Worm (Caenorhabditis elegans) whole organism, L2 larva: ENCODE measurements around the gene F42A10.5.

Experiments used
- lin-11 ChIP-seq: fragments of 150-350 bp; sonication (generic microtip); optimal IDR thresholded peaks from 2 replicates; lab custom pipeline; 2014; ENCODE audit warnings: missing biosample characterization, missing genetic modification characterization, inconsistent platforms, mixed read lengths
- lin-13 ChIP-seq: fragments of 150-350 bp; optimal IDR thresholded peaks from 2 replicates; lab custom pipeline; 2014; ENCODE audit warnings: missing biosample characterization, missing genetic modification reagents, missing genetic modification characterization
- mdl-1 ChIP-seq, 2 experiments: fragments of 150-350 bp in 1 of 2; sonication (generic microtip) in 1 of 2; optimal IDR thresholded peaks; 2 replicates each; lab custom pipeline; 2017; ENCODE audit warnings: missing biosample characterization in 2 of 2, missing genetic modification characterization in 2 of 2
- sma-9 ChIP-seq, 2 experiments: fragments of 150-350 bp in 1 of 2; sonication (generic microtip) in 1 of 2; optimal IDR thresholded peaks; 2 replicates each; lab custom pipeline; 2014 to 2016; ENCODE audit warnings: missing genetic modification characterization in 2 of 2, mild to moderate bottlenecking in 1 of 2, missing biosample characterization in 1 of 2, missing compliant biosample characterization in 1 of 2, missing genetic modification reagents in 1 of 2, moderate library complexity in 1 of 2

ce11 chrIII:6157708-6158321 lies 15.5 kb downstream of the F42A10.5 start, which contains the start of gene anmt-2:
- TF ChIP-seq lin-13 (GFP tag; lab: Kevin White, UChicago) = no peak
- no peak for TF ChIP-seq mdl-1 (tag; optimal IDR thresholded peaks at IDR 0.05; lab: Kevin White, UChicago)
- peak; percentile 71 for TF ChIP-seq sma-9 (GFP tag; optimal IDR thresholded peaks at IDR 0.05; lab: Kevin White, UChicago)
- TF ChIP-seq sma-9 (tag; optimal IDR thresholded peaks at IDR 0.05; lab: Kevin White, UChicago) = no peak
- no peak for TF ChIP-seq lin-11 (tag; lab: Kevin White, UChicago)
